Worm (Caenorhabditis elegans) whole organism, mixed stage, embryonic: ENCODE data around the gene gyf-1.

Experiments used
- hlh-1 ChIP-seq: fragments of 150-350 bp; optimal IDR thresholded peaks from 2 replicates; lab custom pipeline; 2014; ENCODE audit warnings: missing biosample characterization, missing genetic modification reagents, missing genetic modification characterization
- lsy-2 ChIP-seq: fragments of 150-350 bp; optimal IDR thresholded peaks from 2 replicates; lab custom pipeline; 2014; ENCODE audit warnings: missing biosample characterization, missing genetic modification characterization
- snpc-4 ChIP-seq: fragments of 150-350 bp; optimal IDR thresholded peaks from 2 replicates; lab custom pipeline; 2014; ENCODE audit warnings: missing biosample characterization, missing genetic modification characterization

- no peak for TF ChIP-seq snpc-4 (tag; lab: Kevin White, UChicago)
- no peak for TF ChIP-seq hlh-1
- TF ChIP-seq lsy-2 (tag; lab: Kevin White, UChicago) = no peak
Observed at ce11 chrII:6668496-6668895, 15.5 kb upstream of the gyf-1 start.
